Fruit fly (Drosophila melanogaster): Measurements from ENCODE around the gene CG3868.
A peak's percentile ranks its signal among the peaks of the same experiment; 100 is the strongest.

CG3868 gene

DNA sequence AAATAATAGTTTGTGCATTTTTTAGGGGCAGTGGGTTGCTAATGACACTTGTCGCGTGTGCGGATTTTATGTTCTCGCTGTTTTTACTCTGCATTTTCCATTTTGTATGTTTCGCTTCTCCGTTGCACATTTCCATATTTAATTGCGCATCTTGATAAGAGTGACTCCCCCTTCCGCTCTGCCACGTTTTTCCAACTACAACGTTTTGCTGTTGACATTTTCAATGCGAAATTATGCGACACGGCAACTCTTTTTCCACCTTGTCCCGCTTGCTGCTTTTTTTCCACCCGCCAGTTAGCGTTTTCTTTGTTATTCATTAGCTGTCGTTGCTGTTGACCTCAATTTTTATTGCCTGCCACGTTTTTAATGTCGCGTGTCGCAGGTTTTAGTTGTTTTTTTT is 40.5 kb downstream of the CG3868 start:
- TF ChIP-seq zen2 (GFP tag; IDR thresholded peaks at IDR 0.05; ENCODE audit: partially characterized antibody) (no peak), zfh1 (GFP tag; IDR thresholded peaks at IDR 0.05) (0 out of 3 replicates have a peak, but pooled peaks have one; percentile 13), CG2199 (GFP tag; IDR thresholded peaks at IDR 0.05) (0 out of 3 replicates have a peak, but pooled peaks have one; percentile 36), crol (GFP tag; IDR thresholded peaks at IDR 0.05) (no peak), chinmo (GFP tag; IDR thresholded peaks at IDR 0.05; ENCODE audit: partially characterized antibody) (0 out of 4 replicates have a peak, but pooled peaks have one; percentile 29)

dm6 chr3L:14359815-14360719 is 42.5 kb downstream of the CG3868 start:
- TF ChIP-seq CG31441 (GFP tag; IDR thresholded peaks at IDR 0.05), result peak; percentile 54; the same call in 1 of the 2 replicates
- no peak for TF ChIP-seq tx (GFP tag; optimal IDR thresholded peaks at IDR 0.05)
- TF ChIP-seq fru (optimal IDR thresholded peaks at IDR 0.05), result no peak
- peak; percentile 11; the same call in 1 of the 2 replicates for TF ChIP-seq Ada2b (GFP tag; IDR thresholded peaks at IDR 0.05)
- peak; percentile 20 for TF ChIP-seq unpg (GFP tag; optimal IDR thresholded peaks at IDR 0.05)
- TF ChIP-seq ttk (GFP tag; IDR thresholded peaks at IDR 0.05), result no peak
- no peak for TF ChIP-seq cas (GFP tag; IDR thresholded peaks at IDR 0.05)
- no peak for TF ChIP-seq rib (GFP tag; IDR thresholded peaks at IDR 0.05)
- TF ChIP-seq otp (GFP tag; IDR thresholded peaks at IDR 0.05), result 0 out of 3 replicates have a peak, but pooled peaks have one; percentile 32
- no peak for TF ChIP-seq Spps (tag; optimal IDR thresholded peaks at IDR 0.05)
- TF ChIP-seq fd102C (GFP tag; optimal IDR thresholded peaks at IDR 0.05), result no peak
- no peak for TF ChIP-seq zfh1 (GFP tag; IDR thresholded peaks at IDR 0.05)
- no peak for TF ChIP-seq disco-r (GFP tag; optimal IDR thresholded peaks at IDR 0.05)
- TF ChIP-seq nmo (GFP tag; optimal IDR thresholded peaks at IDR 0.05), result peak; percentile 36
- no peak for TF ChIP-seq Hr39 (optimal IDR thresholded peaks at IDR 0.05)
- TF ChIP-seq BtbVII (GFP tag; optimal IDR thresholded peaks at IDR 0.05), result no peak
- TF ChIP-seq CG10431 (GFP tag; optimal IDR thresholded peaks at IDR 0.05), result no peak
- TF ChIP-seq CG10321 (GFP tag; IDR thresholded peaks at IDR 0.05), result no peak
- no peak for TF ChIP-seq ac (GFP tag; optimal IDR thresholded peaks at IDR 0.05)
- TF ChIP-seq CG13123 (GFP tag; optimal IDR thresholded peaks at IDR 0.05), result no peak
- TF ChIP-seq CG12071 (GFP tag; optimal IDR thresholded peaks at IDR 0.05), result no peak
- TF ChIP-seq CG6791 (GFP tag; IDR thresholded peaks at IDR 0.05; ENCODE audit: partially characterized antibody), result 0 out of 3 replicates have a peak, but pooled peaks have one; percentile 28
- no peak for TF ChIP-seq zf30C (GFP tag; optimal IDR thresholded peaks at IDR 0.05)
- TF ChIP-seq E2f2 (GFP tag; IDR thresholded peaks at IDR 0.05), result no peak
- TF ChIP-seq chif (GFP tag; optimal IDR thresholded peaks at IDR 0.05), result no peak
- TF ChIP-seq pan (optimal IDR thresholded peaks at IDR 0.05), result no peak
- TF ChIP-seq pan (GFP tag; optimal IDR thresholded peaks at IDR 0.05 in 1 of 2, IDR thresholded peaks at IDR 0.05 in 1 of 2), result peak in 1 of 2 experiments; percentile 7
- no peak for TF ChIP-seq CG3163 (GFP tag; optimal IDR thresholded peaks at IDR 0.05)
- peak; percentile 89 for TF ChIP-seq CTCF (GFP tag; optimal IDR thresholded peaks at IDR 0.05)
- TF ChIP-seq CG12391 (tag; optimal IDR thresholded peaks at IDR 0.05), result no peak
- no peak for TF ChIP-seq corto (GFP tag; optimal IDR thresholded peaks at IDR 0.05)
- TF ChIP-seq jumu (GFP tag; optimal IDR thresholded peaks at IDR 0.05), result no peak
- TF ChIP-seq Nf-YB (GFP tag; optimal IDR thresholded peaks at IDR 0.05), result no peak
- TF ChIP-seq maf-S (GFP tag; optimal IDR thresholded peaks at IDR 0.05), result no peak
- no peak for TF ChIP-seq CG1602 (GFP tag; optimal IDR thresholded peaks at IDR 0.05)
- TF ChIP-seq dimm (GFP tag; IDR thresholded peaks at IDR 0.05), result no peak
- TF ChIP-seq psq (GFP tag; optimal IDR thresholded peaks at IDR 0.05), result no peak
- TF ChIP-seq fu2 (GFP tag; optimal IDR thresholded peaks at IDR 0.05), result no peak
- TF ChIP-seq CG11504 (tag; optimal IDR thresholded peaks at IDR 0.05), result peak; percentile 51
- TF ChIP-seq CG10654 (GFP tag; optimal IDR thresholded peaks at IDR 0.05), result no peak
- TF ChIP-seq vfl (GFP tag; optimal IDR thresholded peaks at IDR 0.05), result no peak
- no peak for TF ChIP-seq CG17568 (GFP tag; optimal IDR thresholded peaks at IDR 0.05)
- TF ChIP-seq CG30020 (tag; optimal IDR thresholded peaks at IDR 0.05), result no peak
- no peak for TF ChIP-seq pzg (GFP tag; optimal IDR thresholded peaks at IDR 0.05)
- no peak for TF ChIP-seq CG13287 (GFP tag; IDR thresholded peaks at IDR 0.05; ENCODE audit: partially characterized antibody)
